Fruit fly (Drosophila melanogaster): ENCODE results near the gene CG9119.

The CG9119 gene

DNA sequence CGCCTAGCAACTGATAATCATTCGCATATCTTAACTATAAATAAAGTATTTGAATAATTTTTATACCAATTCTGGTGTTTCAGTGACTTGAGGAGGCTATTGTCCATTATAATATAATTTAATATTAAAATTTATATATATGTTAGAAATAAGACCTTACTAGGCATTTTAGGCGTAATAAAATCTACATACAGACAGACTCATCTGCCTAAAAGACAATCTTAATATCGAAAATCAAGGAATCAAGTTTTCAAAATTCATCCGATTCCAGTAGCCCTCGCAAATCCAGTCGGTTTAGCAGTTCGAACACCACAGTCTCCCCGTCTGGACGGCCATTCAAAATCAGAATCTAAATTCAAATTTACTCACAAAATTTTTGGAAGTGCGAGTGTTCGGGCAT is 47.1 kb upstream of the CG9119 start, which contains the start of the genes CG9130 and CG9133:
CG9130 (plus strand) TSS at position 301 of the 400 bp plus-strand sequence.
CG9133 (plus strand) TSS at position 301 of the 400 bp plus-strand sequence.
- TF ChIP-seq gcm (GFP tag; optimal IDR thresholded peaks at IDR 0.05) (no peak), Lim3 (GFP tag; IDR thresholded peaks at IDR 0.05) (no peak), CG8388 (GFP tag; optimal IDR thresholded peaks at IDR 0.05) (no peak), br (optimal IDR thresholded peaks at IDR 0.05) (no peak), tx (GFP tag; optimal IDR thresholded peaks at IDR 0.05) (no peak)

DNA sequence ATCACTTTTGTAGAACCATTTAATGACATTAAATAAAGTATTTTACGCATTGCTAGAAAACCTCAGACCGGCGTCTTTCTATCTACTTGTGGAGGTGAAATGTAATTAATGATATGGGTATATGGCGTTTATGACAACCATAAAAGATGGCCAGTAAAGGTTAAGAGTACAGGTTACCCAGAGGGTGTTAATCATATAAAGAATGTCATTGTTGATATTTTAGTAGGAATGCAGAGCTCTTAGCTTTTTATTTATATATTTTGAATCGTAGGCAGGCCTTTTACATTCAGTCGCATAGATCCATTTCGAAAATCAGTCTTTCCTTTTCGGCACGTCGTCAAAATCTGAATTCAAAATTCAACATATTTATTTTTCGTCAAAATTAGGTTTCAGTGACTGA is 45.8 kb upstream of the CG9119 start, which contains the start of gene Bfc:
Bfc (plus strand) TSS at position 301 of the 400 bp plus-strand sequence.
- TF ChIP-seq ash1 (GFP tag; optimal IDR thresholded peaks at IDR 0.05): no peak
- TF ChIP-seq sug (tag; optimal IDR thresholded peaks at IDR 0.05): no peak
- TF ChIP-seq CG7987 (GFP tag; optimal IDR thresholded peaks at IDR 0.05): no peak
- no peak for TF ChIP-seq gem (tag; optimal IDR thresholded peaks at IDR 0.05)
- TF ChIP-seq Mrtf (GFP tag; IDR thresholded peaks at IDR 0.05): no peak
- TF ChIP-seq fd96Cb (tag; optimal IDR thresholded peaks at IDR 0.05): no peak
- no peak for TF ChIP-seq Dp (GFP tag; optimal IDR thresholded peaks at IDR 0.05)
- TF ChIP-seq CG10267 (tag; optimal IDR thresholded peaks at IDR 0.05): no peak
- TF ChIP-seq CG8281 (tag; optimal IDR thresholded peaks at IDR 0.05): no peak
- no peak for TF ChIP-seq trem (tag; optimal IDR thresholded peaks at IDR 0.05)
- TF ChIP-seq klu (GFP tag; IDR thresholded peaks at IDR 0.05): no peak
- TF ChIP-seq dysf (GFP tag; IDR thresholded peaks at IDR 0.05): no peak
- TF ChIP-seq Pdp1 (GFP tag; optimal IDR thresholded peaks at IDR 0.05): no peak
- no peak for TF ChIP-seq CG13424 (tag; optimal IDR thresholded peaks at IDR 0.05)
- no peak for TF ChIP-seq Stat92E (GFP tag; optimal IDR thresholded peaks at IDR 0.05)
- TF ChIP-seq toy (GFP tag; IDR thresholded peaks at IDR 0.05): no peak

DNA sequence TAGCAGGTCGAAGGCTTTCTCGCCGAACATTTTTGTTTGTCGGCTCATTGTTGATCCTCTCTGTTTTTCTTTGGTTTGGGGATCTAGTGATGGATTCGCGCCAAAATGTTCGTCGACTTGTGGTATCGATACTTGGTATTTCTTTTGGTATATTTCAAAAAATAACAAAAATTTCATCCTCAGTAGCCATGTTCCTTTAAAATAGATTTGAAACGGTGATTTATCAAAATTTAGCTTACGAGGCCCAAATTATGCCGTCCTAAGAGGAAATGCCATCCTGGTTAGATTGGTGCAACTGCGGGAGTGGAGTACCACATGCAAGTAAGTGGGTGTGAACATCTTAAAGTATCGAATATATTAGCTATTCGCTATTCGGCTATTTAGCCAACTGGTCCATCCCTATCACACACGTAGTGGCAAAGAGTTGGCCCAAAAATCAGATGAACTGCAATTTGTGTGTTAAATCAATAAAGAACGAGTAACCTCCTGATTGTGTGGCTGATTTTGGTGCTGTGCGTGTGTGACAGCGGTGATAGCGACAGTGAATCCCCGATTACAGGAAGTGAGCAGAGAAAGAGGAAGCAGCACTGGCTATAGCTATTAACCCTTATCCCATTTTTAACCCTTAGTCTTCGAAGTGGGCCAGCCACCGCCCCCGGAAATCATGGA is 43.2 kb upstream of the CG9119 start, which contains the start of the genes Psf1 and Sac1:
Psf1 (minus strand) TSS at position 51 of the 669 bp plus-strand sequence.
Sac1 (plus strand) TSS at position 191 of the 669 bp plus-strand sequence.
- TF ChIP-seq bsh (GFP tag; optimal IDR thresholded peaks at IDR 0.05) (peak in 1 of 2 experiments; percentile 22), CG7556 (GFP tag; optimal IDR thresholded peaks at IDR 0.05) (no peak), Side (GFP tag; optimal IDR thresholded peaks at IDR 0.05) (no peak), amos (GFP tag; IDR thresholded peaks at IDR 0.05; ENCODE audit: partially characterized antibody) (peak; percentile 83), Hr39 (optimal IDR thresholded peaks at IDR 0.05) (no peak), CG2889 (GFP tag; IDR thresholded peaks at IDR 0.05) (no peak), stc (GFP tag; IDR thresholded peaks at IDR 0.05) (no peak), NFAT (GFP tag; IDR thresholded peaks at IDR 0.05) (peak; percentile 43; the same call in 1 of the 2 replicates), Ets97D (GFP tag; optimal IDR thresholded peaks at IDR 0.05) (peak; percentile 74), btn (GFP tag; optimal IDR thresholded peaks at IDR 0.05) (no peak), Tbp (GFP tag; optimal IDR thresholded peaks at IDR 0.05) (no peak), CG14014 (GFP tag; IDR thresholded peaks at IDR 0.05) (no peak), MBD-R2 (GFP tag; IDR thresholded peaks at IDR 0.05) (peak; percentile 65; the same call in 1 of the 2 replicates), gcm (GFP tag; optimal IDR thresholded peaks at IDR 0.05) (no peak), CG5180 (GFP tag; optimal IDR thresholded peaks at IDR 0.05) (no peak), CG18476 (GFP tag; optimal IDR thresholded peaks at IDR 0.05) (no peak), Eip74EF (GFP tag; optimal IDR thresholded peaks at IDR 0.05) (no peak), nau (GFP tag; optimal IDR thresholded peaks at IDR 0.05) (no peak), CG6272 (GFP tag; IDR thresholded peaks at IDR 0.05) (peak; percentile 49; the same call in 1 of the 2 replicates), repo (GFP tag; optimal IDR thresholded peaks at IDR 0.05) (peak; percentile 27), CG12071 (GFP tag; optimal IDR thresholded peaks at IDR 0.05) (no peak), CG11723 (GFP tag; optimal IDR thresholded peaks at IDR 0.05) (no peak), rib (GFP tag; IDR thresholded peaks at IDR 0.05) (no peak), dm (GFP tag; optimal IDR thresholded peaks at IDR 0.05) (peak; percentile 74), Dll (GFP tag; IDR thresholded peaks at IDR 0.05; ENCODE audit: partially characterized antibody) (peak; percentile 95), jigr1 (GFP tag; IDR thresholded peaks at IDR 0.05) (no peak), insv (GFP tag; optimal IDR thresholded peaks at IDR 0.05) (peak in 1 of 2 experiments; percentile 27)
